Fruit fly (Drosophila melanogaster): ENCODE measurements around the gene Hsp60A.
A peak's percentile ranks its signal among the peaks of the same experiment; 100 is the strongest.

Hsp60A gene

DNA sequence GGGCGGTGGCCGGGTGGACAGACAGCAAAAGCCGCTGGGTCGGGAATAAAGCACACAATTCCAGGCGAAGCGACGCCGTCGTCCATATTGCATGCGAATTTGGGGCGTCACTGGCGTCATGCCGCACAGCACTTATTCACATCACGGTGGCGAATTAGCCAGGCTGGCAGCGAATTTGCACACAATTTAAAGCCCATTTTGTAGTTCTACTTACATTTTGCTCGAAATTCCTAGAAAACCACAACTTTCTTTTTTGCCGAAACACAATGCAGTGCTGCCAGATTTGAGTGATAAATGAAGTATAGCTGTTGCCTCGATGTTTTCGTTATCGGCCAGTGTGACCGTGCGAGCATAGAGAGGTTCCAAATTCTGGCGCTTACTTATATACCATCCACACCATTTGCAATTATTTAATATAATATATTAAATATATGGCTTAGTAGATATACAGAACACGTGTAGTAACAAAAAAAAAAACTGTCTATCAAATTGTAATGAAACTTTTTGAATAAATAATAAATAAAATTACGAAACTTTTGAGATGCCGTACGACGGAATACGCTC, 40.1 kb downstream of the Hsp60A start, which contains the start of gene Ran (continued):
- TF ChIP-seq zf30C (GFP tag; optimal IDR thresholded peaks at IDR 0.05) (no peak), CG11723 (GFP tag; optimal IDR thresholded peaks at IDR 0.05) (no peak), pita (GFP tag; optimal IDR thresholded peaks at IDR 0.05) (no peak), rib (GFP tag; IDR thresholded peaks at IDR 0.05) (no peak), corto (GFP tag; optimal IDR thresholded peaks at IDR 0.05) (no peak), Six4 (GFP tag; optimal IDR thresholded peaks at IDR 0.05) (no peak), ap (GFP tag; IDR thresholded peaks at IDR 0.05) (no peak), CG11695 (GFP tag; IDR thresholded peaks at IDR 0.05) (no peak), CG9876 (GFP tag; optimal IDR thresholded peaks at IDR 0.05) (no peak), gcm (GFP tag; optimal IDR thresholded peaks at IDR 0.05) (no peak), MTF-1 (GFP tag; optimal IDR thresholded peaks at IDR 0.05; ENCODE audit: borderline replicate concordance) (no peak), CG17912 (GFP tag; optimal IDR thresholded peaks at IDR 0.05) (no peak), so (GFP tag; IDR thresholded peaks at IDR 0.05) (0 out of 3 replicates have a peak, but pooled peaks have one; percentile 18), toy (GFP tag; IDR thresholded peaks at IDR 0.05) (no peak), pzg (GFP tag; optimal IDR thresholded peaks at IDR 0.05) (peak; percentile 60), CG18619 (GFP tag; optimal IDR thresholded peaks at IDR 0.05) (no peak), Sin3A (optimal IDR thresholded peaks at IDR 0.05) (no peak), YL-1 (GFP tag; optimal IDR thresholded peaks at IDR 0.05) (peak; percentile 59), Hmx (GFP tag; optimal IDR thresholded peaks at IDR 0.05) (no peak), al (GFP tag; IDR thresholded peaks at IDR 0.05) (no peak), Xrp1 (GFP tag; IDR thresholded peaks at IDR 0.05) (no peak), CG9215 (GFP tag; IDR thresholded peaks at IDR 0.05) (0 out of 2 replicates have a peak, but pooled peaks have one; percentile 23), CG9797 (GFP tag; optimal IDR thresholded peaks at IDR 0.05) (peak; percentile 42), slou (GFP tag; optimal IDR thresholded peaks at IDR 0.05) (no peak), Dad (GFP tag; optimal IDR thresholded peaks at IDR 0.05) (no peak), Blimp-1 (GFP tag; optimal IDR thresholded peaks at IDR 0.05) (no peak), tup (GFP tag; optimal IDR thresholded peaks at IDR 0.05) (no peak), B-H2 (GFP tag; optimal IDR thresholded peaks at IDR 0.05) (no peak), ind (GFP tag; optimal IDR thresholded peaks at IDR 0.05) (no peak), lbe (GFP tag; optimal IDR thresholded peaks at IDR 0.05) (no peak), chif (GFP tag; optimal IDR thresholded peaks at IDR 0.05) (no peak), CG11247 (GFP tag; IDR thresholded peaks at IDR 0.05) (no peak), pros (GFP tag; optimal IDR thresholded peaks at IDR 0.05) (no peak), bsh (GFP tag; optimal IDR thresholded peaks at IDR 0.05) (no peak), CG7963 (GFP tag; IDR thresholded peaks at IDR 0.05; ENCODE audit: partially characterized antibody) (0 out of 3 replicates have a peak, but pooled peaks have one; percentile 42), CG14050 (GFP tag; IDR thresholded peaks at IDR 0.05) (no peak), Nf-YB (GFP tag; optimal IDR thresholded peaks at IDR 0.05) (no peak), row (GFP tag; IDR thresholded peaks at IDR 0.05) (peak; percentile 81), br (optimal IDR thresholded peaks at IDR 0.05) (no peak), CG30020 (tag; optimal IDR thresholded peaks at IDR 0.05) (peak; percentile 95), Opbp (GFP tag; IDR thresholded peaks at IDR 0.05; ENCODE audit: partially characterized antibody) (peak; percentile 41; the same call in 1 of the 3 replicates), repo (GFP tag; optimal IDR thresholded peaks at IDR 0.05) (no peak), HLH3B (GFP tag; IDR thresholded peaks at IDR 0.05) (no peak), CG15479 (GFP tag; optimal IDR thresholded peaks at IDR 0.05) (no peak), ranshi (GFP tag; IDR thresholded peaks at IDR 0.05) (no peak; the same call in 1 of the 2 replicates), gfzf (GFP tag; optimal IDR thresholded peaks at IDR 0.05) (peak; percentile 59), Ptx1 (GFP tag; IDR thresholded peaks at IDR 0.05) (peak; percentile 21), CG30403 (GFP tag; optimal IDR thresholded peaks at IDR 0.05) (no peak), Ravus (GFP tag; IDR thresholded peaks at IDR 0.05) (no peak), CG7556 (GFP tag; optimal IDR thresholded peaks at IDR 0.05) (no peak), Fer2 (tag; optimal IDR thresholded peaks at IDR 0.05) (no peak)
